Fruit fly (Drosophila melanogaster) whole organism, embryonic: ENCODE data around the gene CG17839.

Source experiments
- Atf6 ChIP-seq: fragments of 200-800 bp; sonication (Bioruptor generic); IDR thresholded peaks from 2 replicates; pipeline ENCODE4 v1.3.6; 2022; ENCODE audit warnings: missing biosample characterization, missing genetic modification characterization
- CG10321 ChIP-seq: fragments of 200-800 bp; sonication (Bioruptor generic); IDR thresholded peaks from 2 replicates; pipeline ENCODE4 v1.3.6; 2022; ENCODE audit warnings: missing biosample characterization, missing genetic modification characterization
- CG10366 ChIP-seq: fragments of 200-800 bp; sonication (Bioruptor generic); IDR thresholded peaks from 2 replicates; pipeline ENCODE4 v1.3.6; 2022; ENCODE audit warnings: missing biosample characterization, missing genetic modification characterization
- CG12391 ChIP-seq: fragments of 200-800 bp; sonication (Bioruptor generic); optimal IDR thresholded peaks from 3 replicates; lab custom pipeline; 2018; ENCODE audit warnings: missing biosample characterization, mild to moderate bottlenecking, missing genetic modification characterization, moderate library complexity
- CG14441 ChIP-seq: fragments of 200-800 bp; sonication (Bioruptor generic); IDR thresholded peaks from 2 replicates; pipeline ENCODE4 v1.3.6; 2022; ENCODE audit warnings: missing biosample characterization, missing genetic modification characterization
- CG17186 ChIP-seq: fragments of 200-800 bp; sonication (Bioruptor generic); optimal IDR thresholded peaks from 3 replicates; lab custom pipeline; 2017; ENCODE audit warnings: missing biosample characterization, missing genetic modification reagents, missing genetic modification characterization
- CG17328 ChIP-seq: fragments of 200-800 bp; sonication (Bioruptor generic); IDR thresholded peaks from 2 replicates; pipeline ENCODE4 v1.3.6; 2022; ENCODE audit warnings: missing biosample characterization, missing genetic modification characterization
- CG17612 ChIP-seq: fragments of 200-800 bp; sonication (Bioruptor generic); IDR thresholded peaks from 2 replicates; pipeline ENCODE4 v1.3.6; 2022; ENCODE audit warnings: missing biosample characterization, missing genetic modification characterization
- CG18011 ChIP-seq: fragments of 200-800 bp; sonication (Bioruptor generic); optimal IDR thresholded peaks from 2 replicates; lab custom pipeline; 2017; ENCODE audit warnings: missing biosample characterization, missing genetic modification characterization, mild to moderate bottlenecking, moderate library complexity, missing genotype
- CG2712 ChIP-seq: fragments of 200-800 bp; optimal IDR thresholded peaks from 3 replicates; lab custom pipeline; 2019; ENCODE audit warnings: missing biosample characterization, mild to moderate bottlenecking, missing genetic modification characterization, moderate library complexity
- CG4360 ChIP-seq: fragments of 200-800 bp; sonication (Bioruptor generic); IDR thresholded peaks from 2 replicates; pipeline ENCODE4 v1.3.6; 2022; ENCODE audit warnings: missing biosample characterization, missing genetic modification characterization
- CG6654 ChIP-seq: fragments of 200-800 bp; sonication (Bioruptor generic); optimal IDR thresholded peaks from 2 replicates; lab custom pipeline; 2017; ENCODE audit warnings: missing biosample characterization, mild to moderate bottlenecking, missing genetic modification characterization
- CG6765 ChIP-seq: fragments of 200-800 bp; sonication (Bioruptor generic); optimal IDR thresholded peaks from 3 replicates; lab custom pipeline; 2017; ENCODE audit warnings: missing biosample characterization, mild to moderate bottlenecking, missing genetic modification characterization
- CG7987 ChIP-seq: fragments of 200-800 bp; sonication (Bioruptor generic); optimal IDR thresholded peaks from 2 replicates; lab custom pipeline; 2018; ENCODE audit warnings: missing biosample characterization, mild to moderate bottlenecking, missing genetic modification characterization, moderate library complexity
- CG8290 ChIP-seq, 3 experiments: fragments of 200-800 bp; sonication (Bioruptor generic); optimal IDR thresholded peaks; 2 replicates each; lab custom pipeline; 2016 to 2019; ENCODE audit warnings: missing biosample characterization in 3 of 3, missing genetic modification characterization in 3 of 3, mild to moderate bottlenecking in 2 of 3, moderate library complexity in 1 of 3
- CG8944 ChIP-seq: fragments of 200-800 bp; sonication (Bioruptor generic); optimal IDR thresholded peaks from 3 replicates; lab custom pipeline; 2016; ENCODE audit warnings: missing biosample characterization, missing genetic modification characterization
- Doc2 ChIP-seq: fragments of 200-800 bp; sonication (Bioruptor generic); IDR thresholded peaks from 2 replicates; pipeline ENCODE4 v1.3.6; 2022; ENCODE audit warnings: missing biosample characterization, missing genetic modification characterization
- Dp ChIP-seq: fragments of 200-800 bp; sonication (Bioruptor generic); optimal IDR thresholded peaks from 2 replicates; lab custom pipeline; 2018; ENCODE audit warnings: missing biosample characterization, mild to moderate bottlenecking, missing genetic modification characterization, moderate library complexity
- Drgx ChIP-seq: fragments of 200-800 bp; sonication (Bioruptor generic); IDR thresholded peaks from 2 replicates; pipeline ENCODE4 v1.3.6; 2022; ENCODE audit warnings: missing biosample characterization, missing genetic modification characterization
- HmgD ChIP-seq: fragments of 200-800 bp; sonication (Bioruptor generic); optimal IDR thresholded peaks from 3 replicates; lab custom pipeline; 2016; ENCODE audit warnings: missing biosample characterization, missing genetic modification characterization
- HmgZ ChIP-seq: fragments of 200-800 bp; sonication (Bioruptor generic); optimal IDR thresholded peaks from 2 replicates; lab custom pipeline; 2018; ENCODE audit warnings: missing biosample characterization, mild to moderate bottlenecking, missing genetic modification characterization
- Ptx1 ChIP-seq: fragments of 200-800 bp; sonication (Bioruptor generic); IDR thresholded peaks from 2 replicates; pipeline ENCODE4 v1.3.6; 2022; ENCODE audit warnings: missing biosample characterization, missing genetic modification characterization
- Taf1 ChIP-seq: fragments of 200-800 bp; sonication (Bioruptor generic); IDR thresholded peaks from 2 replicates; pipeline ENCODE4 v1.3.6; 2022; ENCODE audit warnings: missing biosample characterization, missing genetic modification characterization
- Vsx1 ChIP-seq: fragments of 200-800 bp; sonication (Bioruptor generic); optimal IDR thresholded peaks from 2 replicates; lab custom pipeline; 2017; ENCODE audit warnings: missing biosample characterization, mild to moderate bottlenecking, missing genetic modification characterization, missing genetic modification reagents
- ac ChIP-seq: fragments of 200-800 bp; sonication (Bioruptor generic); optimal IDR thresholded peaks from 3 replicates; lab custom pipeline; 2017; ENCODE audit warnings: missing biosample characterization, mild to moderate bottlenecking, missing genetic modification characterization
- al ChIP-seq: fragments of 200-800 bp; sonication (Bioruptor generic); IDR thresholded peaks from 2 replicates; pipeline ENCODE4 v1.3.6; 2022; ENCODE audit warnings: missing biosample characterization, missing genetic modification characterization
- caup ChIP-seq: fragments of 200-800 bp; sonication (Bioruptor generic); optimal IDR thresholded peaks from 3 replicates; lab custom pipeline; 2017; ENCODE audit warnings: missing biosample characterization, mild to moderate bottlenecking, missing genetic modification characterization, moderate library complexity; ENCODE audit not compliant: severe bottlenecking
- chif ChIP-seq, 2 experiments: fragments of 200-800 bp; sonication (Bioruptor generic); optimal IDR thresholded peaks; 3 replicates each; lab custom pipeline; 2016; ENCODE audit warnings: missing biosample characterization in 2 of 2, missing genetic modification characterization in 2 of 2
- chn ChIP-seq: fragments of 200-800 bp; sonication (Bioruptor generic); optimal IDR thresholded peaks from 2 replicates; lab custom pipeline; 2016; ENCODE audit warnings: missing biosample characterization, missing genetic modification characterization
- ci ChIP-seq: fragments of 200-800 bp; sonication (Bioruptor generic); IDR thresholded peaks from 3 replicates; pipeline ENCODE4 v1.3.6; 2022; ENCODE audit warnings: missing biosample characterization, missing genetic modification characterization
- corto ChIP-seq: fragments of 200-800 bp; sonication (Bioruptor generic); optimal IDR thresholded peaks from 2 replicates; lab custom pipeline; 2016; ENCODE audit warnings: missing biosample characterization, mild to moderate bottlenecking, missing genetic modification characterization, moderate library complexity
- dan ChIP-seq: fragments of 200-800 bp; sonication (Bioruptor generic); IDR thresholded peaks from 2 replicates; pipeline ENCODE4 v1.3.6; 2022; ENCODE audit warnings: missing biosample characterization, missing genetic modification characterization
- en ChIP-seq: fragments of 200-800 bp; sonication (Bioruptor generic); optimal IDR thresholded peaks from 2 replicates; lab custom pipeline; 2016; ENCODE audit warnings: missing biosample characterization, missing genetic modification characterization
- fd64A ChIP-seq: fragments of 200-800 bp; sonication (Bioruptor generic); optimal IDR thresholded peaks from 3 replicates; lab custom pipeline; 2018; ENCODE audit warnings: missing biosample characterization, mild to moderate bottlenecking, missing genetic modification characterization
- gt ChIP-seq: fragments of 200-800 bp; sonication (Bioruptor generic); IDR thresholded peaks from 2 replicates; pipeline ENCODE4 v1.3.6; 2022; ENCODE audit warnings: missing biosample characterization, missing genetic modification characterization
- kah ChIP-seq: fragments of 200-800 bp; sonication (Bioruptor generic); optimal IDR thresholded peaks from 2 replicates; lab custom pipeline; 2018; ENCODE audit warnings: missing biosample characterization, mild to moderate bottlenecking, missing genetic modification characterization
- lilli ChIP-seq: fragments of 200-800 bp; sonication (Bioruptor generic); optimal IDR thresholded peaks from 3 replicates; lab custom pipeline; 2016; ENCODE audit warnings: missing biosample characterization, missing genetic modification characterization
- maf-S ChIP-seq: fragments of 200-800 bp; sonication (Bioruptor generic); optimal IDR thresholded peaks from 2 replicates; lab custom pipeline; 2016; ENCODE audit warnings: missing biosample characterization, missing genetic modification characterization
- nerfin-1 ChIP-seq: fragments of 200-800 bp; sonication (Bioruptor generic); optimal IDR thresholded peaks from 3 replicates; lab custom pipeline; 2019; ENCODE audit warnings: missing biosample characterization, mild to moderate bottlenecking, missing genetic modification characterization, moderate library complexity
- sc ChIP-seq, 3 experiments: fragments of >200 bp in 2 of 3; fragments of 200-800 bp in 1 of 3; sonication (Bioruptor generic) in 1 of 3; optimal IDR thresholded peaks; 2 replicates in 2 of 3; 3 replicates in 1 of 3; lab custom pipeline; 2017; ENCODE audit warnings: mild to moderate bottlenecking in 1 of 3, missing biosample characterization in 1 of 3, missing genetic modification characterization in 1 of 3, missing genetic modification reagents in 1 of 3
- scrt ChIP-seq: fragments of 200-800 bp; sonication (Bioruptor generic); optimal IDR thresholded peaks from 2 replicates; lab custom pipeline; 2018; ENCODE audit warnings: missing biosample characterization, mild to moderate bottlenecking, missing genetic modification characterization, moderate library complexity
- slbo ChIP-seq: fragments of 200-800 bp; sonication (Bioruptor generic); IDR thresholded peaks from 2 replicates; pipeline ENCODE4 v1.3.6; 2022; ENCODE audit warnings: missing biosample characterization, missing genetic modification characterization
- slp2 ChIP-seq: fragments of 200-800 bp; sonication (Bioruptor generic); optimal IDR thresholded peaks from 2 replicates; lab custom pipeline; 2016; ENCODE audit warnings: missing biosample characterization, missing genetic modification characterization
- sug ChIP-seq: fragments of 200-800 bp; optimal IDR thresholded peaks from 2 replicates; lab custom pipeline; 2019; ENCODE audit warnings: missing biosample characterization, mild to moderate bottlenecking, missing genetic modification characterization, moderate library complexity
- vnd ChIP-seq: fragments of 200-800 bp; sonication (Bioruptor generic); IDR thresholded peaks from 3 replicates; pipeline ENCODE4 v1.3.6; 2022; ENCODE audit warnings: missing biosample characterization, missing genetic modification characterization; ENCODE audit not compliant: partially characterized antibody
- zen ChIP-seq: fragments of 200-800 bp; sonication (Bioruptor generic); optimal IDR thresholded peaks from 3 replicates; lab custom pipeline; 2018; ENCODE audit warnings: missing biosample characterization, mild to moderate bottlenecking, missing genetic modification characterization, moderate library complexity

The CG17839 gene

DNA sequence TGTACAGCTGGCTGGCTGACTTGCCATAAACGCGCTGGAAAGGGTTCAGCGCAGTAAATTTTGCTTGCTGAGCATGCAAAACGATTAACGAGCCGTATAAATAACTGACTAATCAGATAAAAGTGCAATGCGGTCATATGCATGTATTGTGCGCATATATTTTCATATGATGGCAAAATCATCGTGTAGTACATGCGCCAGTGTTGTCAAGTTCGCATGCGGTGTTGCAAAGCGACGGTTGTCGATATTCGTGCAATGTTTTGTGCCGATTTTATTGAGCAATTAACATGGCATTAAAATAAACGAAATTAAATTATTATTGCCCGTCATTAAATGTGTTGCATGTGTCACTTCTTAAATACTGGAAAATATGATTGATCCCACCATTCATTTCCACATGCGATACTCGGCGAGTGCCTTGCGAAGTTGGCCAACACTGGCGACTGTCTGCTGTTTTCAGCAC is 14.8 kb upstream of the CG17839 start (continued):
- TF ChIP-seq caup: no peak

DNA sequence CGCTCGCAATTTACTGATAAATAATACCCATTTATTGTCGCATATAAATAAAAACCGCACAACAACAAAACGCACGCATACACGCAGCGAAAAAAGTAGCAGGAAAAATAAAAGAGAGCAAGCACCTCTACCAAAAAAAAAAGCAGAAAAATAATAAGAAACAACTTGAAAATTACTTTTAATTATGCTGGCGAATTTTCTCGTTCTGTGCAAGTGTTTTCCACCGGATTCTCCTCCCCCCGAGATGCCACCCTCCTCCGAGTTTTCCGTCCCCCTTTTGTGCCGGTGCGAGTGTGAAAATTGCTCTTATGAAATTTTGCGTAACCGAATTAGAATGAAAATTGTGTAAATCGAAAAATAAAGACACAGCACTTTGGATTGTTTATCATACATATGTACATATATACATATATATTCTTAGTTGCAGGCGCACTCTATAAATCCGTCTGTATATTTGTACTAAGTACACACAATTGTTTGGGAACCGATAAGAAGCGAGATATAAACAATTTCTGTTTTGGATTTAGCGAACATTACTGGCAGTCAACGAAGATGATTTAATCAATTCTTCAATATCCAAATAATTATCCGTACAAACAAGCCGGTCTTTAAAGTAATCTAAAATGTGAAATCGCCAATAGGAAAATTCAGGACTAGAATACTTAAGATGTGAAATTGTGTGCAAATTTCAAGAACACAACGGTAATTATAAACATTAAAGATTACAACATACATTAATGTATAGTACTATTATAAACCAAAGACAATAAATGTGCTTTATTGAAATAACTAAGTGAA is 13.9 kb upstream of the CG17839 start:
- TF ChIP-seq chn (GFP tag; lab: Kevin White, UChicago) (no peak), Dp (GFP tag; lab: Kevin White, UChicago) (no peak), Taf1 (no peak), CG12391 (tag; lab: Kevin White, UChicago) (no peak), scrt (no peak), lilli (no peak), CG17328 (GFP tag; lab: Robert Waterston, UW) (peak; percentile 16; the same call in 1 of the 2 replicates), nerfin-1 (tag; lab: Kevin White, UChicago) (no peak), HmgD (no peak), CG7987 (GFP tag; lab: Kevin White, UChicago) (no peak), chif (GFP tag; optimal IDR thresholded peaks at IDR 0.05; lab: Kevin White, UChicago) (peak in 1 of 2 experiments; percentile 10), kah (GFP tag; lab: Kevin White, UChicago) (no peak), CG6765 (no peak), CG14441 (GFP tag; lab: Robert Waterston, UW) (peak; percentile 28; the same call in 1 of the 2 replicates), Drgx (GFP tag; lab: Robert Waterston, UW) (0 out of 2 replicates have a peak, but pooled peaks have one; percentile 18), CG17612 (GFP tag; lab: Robert Waterston, UW) (no peak), Vsx1 (GFP tag; lab: Kevin White, UChicago) (no peak), gt (GFP tag; lab: Robert Waterston, UW) (no peak), CG18011 (no peak), dan (GFP tag; lab: Robert Waterston, UW) (no peak), corto (GFP tag; lab: Kevin White, UChicago) (no peak), Ptx1 (GFP tag; lab: Robert Waterston, UW) (0 out of 2 replicates have a peak, but pooled peaks have one; percentile 17), sug (tag; lab: Kevin White, UChicago) (no peak), CG8944 (GFP tag; lab: Kevin White, UChicago) (no peak), Doc2 (GFP tag; lab: Robert Waterston, UW) (no peak), CG8290 (GFP tag; optimal IDR thresholded peaks at IDR 0.05; lab: Kevin White, UChicago) (no peak), CG8290 (tag; optimal IDR thresholded peaks at IDR 0.05; lab: Kevin White, UChicago) (no peak), sc (optimal IDR thresholded peaks at IDR 0.05; lab: Kevin White, UChicago) (no peak), sc (GFP tag; optimal IDR thresholded peaks at IDR 0.05; lab: Kevin White, UChicago) (no peak), CG10321 (GFP tag; lab: Robert Waterston, UW) (no peak), fd64A (GFP tag; lab: Kevin White, UChicago) (no peak), vnd (GFP tag; lab: Robert Waterston, UW) (no peak), zen (tag; lab: Kevin White, UChicago) (no peak), slp2 (no peak), CG10366 (GFP tag; lab: Robert Waterston, UW) (no peak), en (GFP tag; lab: Kevin White, UChicago) (no peak), ci (0 out of 3 replicates have a peak, but pooled peaks have one; percentile 25), CG2712 (tag; lab: Kevin White, UChicago) (no peak), ac (GFP tag; lab: Kevin White, UChicago) (no peak), Atf6 (no peak), CG17186 (GFP tag; lab: Kevin White, UChicago) (no peak), maf-S (GFP tag; lab: Kevin White, UChicago) (no peak), slbo (GFP tag; lab: Robert Waterston, UW) (peak; percentile 58), al (GFP tag; lab: Robert Waterston, UW) (0 out of 2 replicates have a peak, but pooled peaks have one; percentile 8), CG6654 (GFP tag; lab: Kevin White, UChicago) (no peak), CG4360 (GFP tag; lab: Robert Waterston, UW) (0 out of 2 replicates have a peak, but pooled peaks have one; percentile 43), HmgZ (no peak)
